Fruit fly (Drosophila melanogaster) whole organism, pupa: Measurements from ENCODE around the gene Vm26Ab.

Experiments used
- CG10348 ChIP-seq: fragments of 200-800 bp; sonication (Bioruptor generic); IDR thresholded peaks from 2 replicates; pipeline ENCODE4 v1.3.6; 2022; ENCODE audit warnings: missing biosample characterization, missing genetic modification characterization
- CG12605 ChIP-seq: fragments of 200-800 bp; sonication (Bioruptor generic); IDR thresholded peaks from 2 replicates; pipeline ENCODE4 v1.3.6; 2022; ENCODE audit warnings: missing biosample characterization, missing genetic modification characterization
- CG13204 ChIP-seq: fragments of 200-800 bp; sonication (Bioruptor generic); optimal IDR thresholded peaks from 2 replicates; lab custom pipeline; 2018; ENCODE audit warnings: missing biosample characterization, mild to moderate bottlenecking, missing genetic modification characterization, moderate library complexity
- CG14655 ChIP-seq: fragments of 200-800 bp; sonication (Bioruptor generic); optimal IDR thresholded peaks from 3 replicates; lab custom pipeline; 2017; ENCODE audit warnings: mild to moderate bottlenecking, missing biosample characterization, missing genetic modification reagents, missing genetic modification characterization
- CG15710 ChIP-seq: fragments of 200-800 bp; sonication (Bioruptor generic); optimal IDR thresholded peaks from 2 replicates; lab custom pipeline; 2018; ENCODE audit warnings: missing biosample characterization, mild to moderate bottlenecking, missing genetic modification characterization, moderate library complexity
- CG17806 ChIP-seq: fragments of 200-800 bp; sonication (Bioruptor generic); optimal IDR thresholded peaks from 2 replicates; lab custom pipeline; 2018; ENCODE audit warnings: missing biosample characterization, mild to moderate bottlenecking, missing genetic modification characterization, moderate library complexity
- CG32121 ChIP-seq: fragments of 200-800 bp; sonication (Bioruptor generic); IDR thresholded peaks from 2 replicates; pipeline ENCODE4 v1.3.6; 2022; ENCODE audit warnings: missing biosample characterization, missing genetic modification characterization
- CG34367 ChIP-seq: fragments of 200-800 bp; sonication (Bioruptor generic); optimal IDR thresholded peaks from 2 replicates; lab custom pipeline; 2018; ENCODE audit warnings: missing biosample characterization, mild to moderate bottlenecking, missing genetic modification characterization
- CG4496 ChIP-seq: fragments of 200-800 bp; sonication (Bioruptor generic); IDR thresholded peaks from 3 replicates; pipeline ENCODE4 v1.3.6; 2022; ENCODE audit warnings: missing biosample characterization, missing genetic modification characterization
- CG8159 ChIP-seq: fragments of 200-800 bp; sonication (Bioruptor generic); optimal IDR thresholded peaks from 3 replicates; lab custom pipeline; 2018; ENCODE audit warnings: missing biosample characterization, mild to moderate bottlenecking, missing genetic modification characterization, moderate library complexity
- CG8301 ChIP-seq: fragments of 200-800 bp; sonication (Bioruptor generic); optimal IDR thresholded peaks from 2 replicates; lab custom pipeline; 2018; ENCODE audit warnings: missing biosample characterization, mild to moderate bottlenecking, missing genetic modification characterization
- CG9948 ChIP-seq: fragments of 200-800 bp; sonication (Bioruptor generic); optimal IDR thresholded peaks from 2 replicates; lab custom pipeline; 2018; ENCODE audit warnings: missing biosample characterization, mild to moderate bottlenecking, missing genetic modification characterization, moderate library complexity
- D1 ChIP-seq: fragments of 200-800 bp; sonication (Bioruptor generic); optimal IDR thresholded peaks from 2 replicates; lab custom pipeline; 2018; ENCODE audit warnings: missing biosample characterization, mild to moderate bottlenecking, missing genetic modification characterization, moderate library complexity
- EcR ChIP-seq: fragments of 200-800 bp; sonication (Bioruptor generic); optimal IDR thresholded peaks from 3 replicates; lab custom pipeline; 2019; ENCODE audit warnings: missing biosample characterization, missing genetic modification characterization, mild to moderate bottlenecking, moderate library complexity, missing genetic modification reagents
- Ets98B ChIP-seq: fragments of 200-800 bp; sonication (Bioruptor generic); IDR thresholded peaks from 2 replicates; pipeline ENCODE4 v1.3.6; 2022; ENCODE audit warnings: missing biosample characterization, missing genetic modification characterization
- Pif1A ChIP-seq: fragments of 200-800 bp; sonication (Bioruptor generic); optimal IDR thresholded peaks from 3 replicates; lab custom pipeline; 2016; ENCODE audit warnings: missing biosample characterization, missing genetic modification characterization
- Pif1B ChIP-seq: fragments of 200-800 bp; sonication (Bioruptor generic); optimal IDR thresholded peaks from 3 replicates; lab custom pipeline; 2016; ENCODE audit warnings: missing biosample characterization, missing genetic modification characterization
- Snoo ChIP-seq: fragments of 200-800 bp; sonication (Bioruptor generic); optimal IDR thresholded peaks from 3 replicates; lab custom pipeline; 2017; ENCODE audit warnings: missing biosample characterization, mild to moderate bottlenecking, missing genetic modification characterization, inconsistent platforms
- fd96Ca ChIP-seq: fragments of 200-800 bp; sonication (Bioruptor generic); IDR thresholded peaks from 3 replicates; pipeline ENCODE4 v1.3.6; 2022; ENCODE audit warnings: missing biosample characterization, missing genetic modification characterization
- gl ChIP-seq: fragments of 200-800 bp; sonication (Bioruptor generic); optimal IDR thresholded peaks from 2 replicates; lab custom pipeline; 2018; ENCODE audit warnings: missing biosample characterization, mild to moderate bottlenecking, missing genetic modification characterization
- rn ChIP-seq: fragments of 200-800 bp; sonication (Bioruptor generic); IDR thresholded peaks from 2 replicates; pipeline ENCODE4 v1.3.6; 2022; ENCODE audit warnings: missing biosample characterization, missing genetic modification characterization

Vm26Ab gene

DNA sequence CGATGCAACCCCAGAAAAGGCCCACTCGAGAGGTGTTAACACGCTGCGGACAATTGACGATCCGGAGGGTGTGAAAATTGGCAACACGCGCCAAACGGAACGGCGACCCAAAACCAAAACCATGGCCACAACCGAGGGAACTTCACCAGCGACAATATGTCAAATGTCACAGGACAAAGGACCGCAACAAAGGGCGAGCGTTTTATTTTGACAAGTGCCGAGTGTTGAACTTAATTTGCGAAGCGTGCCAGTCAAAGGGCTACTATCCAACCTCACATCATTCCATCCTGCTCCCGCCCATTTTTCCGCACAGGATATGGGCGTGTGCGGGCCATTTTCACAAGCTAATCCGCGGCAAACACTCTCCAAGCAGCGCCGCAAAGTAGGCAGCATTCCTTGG is 29.4 kb upstream of the Vm26Ab start:
- no peak for TF ChIP-seq fd96Ca
- TF ChIP-seq D1 (tag; lab: Kevin White, UChicago) = no peak
- no peak for TF ChIP-seq Pif1A (GFP tag; lab: Kevin White, UChicago)
- TF ChIP-seq CG13204 (GFP tag; lab: Kevin White, UChicago) = no peak
- no peak for TF ChIP-seq CG10348 (GFP tag; lab: Robert Waterston, UW)
- no peak for TF ChIP-seq CG34367
- no peak for TF ChIP-seq CG8301
- TF ChIP-seq Pif1B (GFP tag; lab: Kevin White, UChicago) = no peak
- no peak for TF ChIP-seq EcR (GFP tag; lab: Kevin White, UChicago)
- TF ChIP-seq Snoo (tag; lab: Kevin White, UChicago) = no peak
- no peak for TF ChIP-seq CG32121 (GFP tag; lab: Robert Waterston, UW)
- TF ChIP-seq rn (GFP tag; lab: Robert Waterston, UW) = no peak
- TF ChIP-seq CG4496 (GFP tag; lab: Robert Waterston, UW) = no peak

dm6 chr2L:5943229-5944078 is 13.3 kb upstream of the Vm26Ab start, which contains the start of the genes Sfp26Ad and Gpdh1:
Sfp26Ad (minus strand) TSS chr2L:5943304.
Gpdh1 (plus strand) TSS chr2L:5943643.
- peak; percentile 63 for TF ChIP-seq CG15710 (tag; lab: Kevin White, UChicago)
- no peak for TF ChIP-seq CG10348 (GFP tag; lab: Robert Waterston, UW)
- TF ChIP-seq CG8159 (tag; lab: Kevin White, UChicago) = peak; percentile 39
- TF ChIP-seq rn (GFP tag; lab: Robert Waterston, UW) = 0 out of 2 replicates have a peak, but pooled peaks have one; percentile 4
- no peak for TF ChIP-seq CG9948 (tag; lab: Kevin White, UChicago)
- TF ChIP-seq CG12605 (GFP tag; lab: Robert Waterston, UW) = peak; percentile 44
- TF ChIP-seq D1 (tag; lab: Kevin White, UChicago) = no peak
- peak; percentile 61 for TF ChIP-seq CG32121 (GFP tag; lab: Robert Waterston, UW)
- peak; percentile 12 for TF ChIP-seq CG34367
- TF ChIP-seq Ets98B (GFP tag; lab: Robert Waterston, UW) = peak; percentile 63
- TF ChIP-seq CG13204 (GFP tag; lab: Kevin White, UChicago) = peak; percentile 48
- TF ChIP-seq Snoo (tag; lab: Kevin White, UChicago) = peak; percentile 66
- peak; percentile 35 for TF ChIP-seq CG8301
- TF ChIP-seq CG17806 = peak; percentile 35
- TF ChIP-seq CG14655 (GFP tag; lab: Kevin White, UChicago) = no peak
- peak; percentile 78; the same call in 1 of the 3 replicates for TF ChIP-seq CG4496 (GFP tag; lab: Robert Waterston, UW)
- peak; percentile 71 for TF ChIP-seq fd96Ca
- TF ChIP-seq Pif1A (GFP tag; lab: Kevin White, UChicago) = peak; percentile 70
- peak; percentile 36 for TF ChIP-seq gl (tag; lab: Kevin White, UChicago)
- TF ChIP-seq EcR (GFP tag; lab: Kevin White, UChicago) = peak; percentile 71
- peak; percentile 70 for TF ChIP-seq Pif1B (GFP tag; lab: Kevin White, UChicago)

DNA sequence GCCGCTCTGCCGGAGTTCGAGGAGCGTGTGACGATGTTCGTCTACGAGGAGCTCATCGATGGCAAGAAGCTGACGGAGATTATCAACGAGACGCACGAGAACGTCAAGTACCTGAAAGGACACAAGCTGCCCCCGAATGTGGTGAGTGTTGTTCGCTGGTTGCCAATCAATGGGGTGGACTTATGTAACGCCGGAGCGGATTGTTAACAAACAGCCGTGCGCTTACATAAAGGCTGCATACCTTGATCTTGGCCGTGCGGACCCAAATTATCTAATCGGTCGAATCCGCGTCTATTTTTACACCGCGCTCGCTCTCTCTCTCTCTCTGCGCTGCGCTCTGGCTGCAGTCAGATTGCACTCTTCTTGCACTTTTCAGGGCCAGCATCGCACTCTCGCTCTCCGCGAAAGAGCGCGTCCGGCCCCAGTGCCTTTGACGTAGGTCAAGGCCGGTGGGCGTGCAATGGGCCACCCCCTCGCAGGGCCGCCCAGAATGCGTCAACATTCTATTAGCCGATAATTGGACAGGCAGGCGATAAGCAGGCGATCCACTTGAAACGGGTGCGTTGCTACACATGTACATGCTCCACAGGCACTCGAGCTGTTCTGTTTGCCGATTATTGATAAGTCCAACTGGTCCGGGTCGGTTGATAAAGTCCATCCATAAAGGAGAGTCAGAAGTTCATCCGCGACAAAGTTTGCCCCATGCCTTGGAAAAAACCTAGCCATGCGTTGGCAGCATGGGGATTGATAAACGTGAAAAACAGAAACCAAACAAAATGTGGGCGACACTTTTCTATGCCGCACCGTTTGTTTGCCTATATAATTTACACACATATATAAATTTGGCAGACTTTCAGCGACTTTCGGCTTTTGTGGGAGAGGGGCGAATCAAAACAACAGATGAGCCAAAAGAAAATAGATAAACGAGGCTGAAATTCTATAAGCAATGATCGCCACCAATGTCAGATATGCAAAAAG is 12.2 kb upstream of the Vm26Ab start:
- no peak for TF ChIP-seq Snoo (tag; lab: Kevin White, UChicago)
- TF ChIP-seq Pif1A (GFP tag; lab: Kevin White, UChicago) = no peak
- no peak for TF ChIP-seq fd96Ca
- no peak for TF ChIP-seq CG34367
- TF ChIP-seq Ets98B (GFP tag; lab: Robert Waterston, UW) = peak; percentile 15; the same call in 1 of the 2 replicates
- TF ChIP-seq CG32121 (GFP tag; lab: Robert Waterston, UW) = no peak
- TF ChIP-seq D1 (tag; lab: Kevin White, UChicago) = no peak
- TF ChIP-seq EcR (GFP tag; lab: Kevin White, UChicago) = peak; percentile 89
- no peak for TF ChIP-seq CG17806
- peak; percentile 65; the same call in 1 of the 2 replicates for TF ChIP-seq CG12605 (GFP tag; lab: Robert Waterston, UW)
- no peak for TF ChIP-seq CG4496 (GFP tag; lab: Robert Waterston, UW)
- no peak for TF ChIP-seq rn (GFP tag; lab: Robert Waterston, UW)
- no peak for TF ChIP-seq CG15710 (tag; lab: Kevin White, UChicago)

- TF ChIP-seq CG32121 (GFP tag; lab: Robert Waterston, UW) = no peak
- TF ChIP-seq CG34367 = no peak
- no peak for TF ChIP-seq Ets98B (GFP tag; lab: Robert Waterston, UW)
- no peak for TF ChIP-seq Pif1A (GFP tag; lab: Kevin White, UChicago)
- TF ChIP-seq CG14655 (GFP tag; lab: Kevin White, UChicago) = no peak
- TF ChIP-seq CG12605 (GFP tag; lab: Robert Waterston, UW) = no peak
- TF ChIP-seq CG10348 (GFP tag; lab: Robert Waterston, UW) = no peak
- no peak for TF ChIP-seq Pif1B (GFP tag; lab: Kevin White, UChicago)
- TF ChIP-seq CG15710 (tag; lab: Kevin White, UChicago) = no peak
- no peak for TF ChIP-seq D1 (tag; lab: Kevin White, UChicago)
- TF ChIP-seq rn (GFP tag; lab: Robert Waterston, UW) = no peak
- TF ChIP-seq CG8159 (tag; lab: Kevin White, UChicago) = no peak
- TF ChIP-seq CG17806 = no peak
- TF ChIP-seq gl (tag; lab: Kevin White, UChicago) = no peak
- TF ChIP-seq fd96Ca = no peak
- TF ChIP-seq CG4496 (GFP tag; lab: Robert Waterston, UW) = no peak
- no peak for TF ChIP-seq Snoo (tag; lab: Kevin White, UChicago)
- no peak for TF ChIP-seq EcR (GFP tag; lab: Kevin White, UChicago)
- no peak for TF ChIP-seq CG9948 (tag; lab: Kevin White, UChicago)
- TF ChIP-seq CG13204 (GFP tag; lab: Kevin White, UChicago) = no peak
Measured at dm6 chr2L:5945651-5946547, 10.9 kb upstream of the Vm26Ab start.
